Fruit fly (Drosophila melanogaster): ENCODE data around the gene Usp14.

The Usp14 gene

dm6 chr2L:10314327-10315210 is at the start of gene Usp14, which contains the start of gene CG4972:
Gene Usp14, minus strand, starts transcription at chr2L:10314396.
Gene CG4972, plus strand, starts transcription at chr2L:10314792.
- TF ChIP-seq noc (tag; optimal IDR thresholded peaks at IDR 0.05), result no peak

- no peak for TF ChIP-seq noc (tag; optimal IDR thresholded peaks at IDR 0.05)
Measured at dm6 chr2L:10362408-10363067, 48.3 kb upstream of the Usp14 start, which contains the start of the genes Cand1 and pim. Gene Cand1, minus strand, starts transcription at chr2L:10362707. Gene pim, plus strand, starts transcription at chr2L:10362989.

- no peak for TF ChIP-seq noc (tag; optimal IDR thresholded peaks at IDR 0.05)
Measured at dm6 chr2L:10356508-10356907, 42.3 kb upstream of the Usp14 start, which contains the start of the genes CtsL4 and ClpP. Gene CtsL4, minus strand, starts transcription at chr2L:10356597. Gene ClpP, plus strand, starts transcription at chr2L:10356795.

DNA sequence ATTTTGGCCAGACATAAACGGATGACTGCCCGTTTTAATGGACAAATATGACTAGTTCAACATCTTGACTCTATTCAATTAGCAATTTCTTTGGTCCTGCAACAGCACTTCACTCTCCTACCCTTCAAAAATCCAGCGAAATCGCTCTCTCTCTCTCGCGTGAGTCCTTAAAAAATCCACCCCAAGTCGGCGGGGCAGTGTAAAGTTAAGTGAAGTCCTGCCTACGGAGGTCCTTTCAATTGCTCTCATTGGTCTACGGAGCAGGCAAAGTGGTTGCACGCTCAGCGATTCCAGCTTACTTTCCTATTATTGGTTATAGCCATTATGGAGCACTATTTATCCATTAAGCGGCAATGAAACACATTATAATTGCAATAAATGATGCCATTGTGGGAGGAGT is 39.7 kb upstream of the Usp14 start, which contains the start of gene CG34367:
CG34367 (minus strand) TSS at position 35 of the 400 bp plus-strand sequence.
- TF ChIP-seq noc (tag; optimal IDR thresholded peaks at IDR 0.05), result no peak

DNA sequence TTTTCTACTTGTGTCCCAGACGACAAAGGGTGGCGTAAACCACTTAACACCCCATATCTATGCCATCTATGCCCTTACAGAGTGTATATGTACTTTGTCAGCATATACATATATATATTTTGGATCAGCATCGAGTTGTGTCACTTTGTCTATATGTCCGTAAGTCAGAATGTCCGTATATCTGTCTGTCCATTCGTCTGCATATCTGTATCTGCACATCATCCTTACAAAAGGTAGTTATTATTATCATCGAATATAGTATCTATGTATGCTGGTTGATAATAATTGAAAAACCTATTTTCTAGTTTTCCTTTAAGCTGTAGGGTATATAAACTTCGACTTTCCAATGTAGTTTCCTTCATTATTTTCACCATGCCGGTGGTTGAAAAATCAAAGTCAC is 36.9 kb upstream of the Usp14 start:
- TF ChIP-seq noc (tag; optimal IDR thresholded peaks at IDR 0.05), result no peak

DNA sequence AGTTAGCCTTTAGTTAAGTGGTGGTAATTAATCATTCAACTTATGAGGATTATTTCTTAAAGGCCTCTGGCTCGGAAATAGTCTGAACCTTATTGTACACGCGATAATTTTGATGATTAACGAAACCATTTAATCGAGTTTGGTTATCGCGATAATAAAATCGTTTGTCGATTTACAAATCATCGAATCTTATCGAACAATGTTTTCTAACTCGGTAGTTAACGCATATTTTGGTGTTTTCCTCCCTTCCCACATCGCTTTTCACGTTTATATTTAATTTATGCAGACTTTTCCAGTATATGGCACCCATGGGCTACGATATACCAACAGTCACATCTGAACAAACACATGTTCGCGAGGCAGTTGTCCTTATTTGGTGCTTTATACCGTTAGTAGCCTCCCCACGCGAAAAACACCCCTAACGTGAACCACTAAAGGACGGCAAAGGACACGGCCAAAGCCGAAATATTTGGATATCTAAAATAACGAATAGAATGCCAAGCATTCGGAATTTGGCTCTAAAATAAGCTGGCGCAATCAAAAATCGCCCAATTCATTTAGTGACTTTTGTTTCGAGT is 29.9 kb upstream of the Usp14 start, which contains the start of gene Frmd5:
Frmd5 (plus strand) TSS at position 414 of the 578 bp plus-strand sequence.
- no peak for TF ChIP-seq noc (tag; optimal IDR thresholded peaks at IDR 0.05)

DNA sequence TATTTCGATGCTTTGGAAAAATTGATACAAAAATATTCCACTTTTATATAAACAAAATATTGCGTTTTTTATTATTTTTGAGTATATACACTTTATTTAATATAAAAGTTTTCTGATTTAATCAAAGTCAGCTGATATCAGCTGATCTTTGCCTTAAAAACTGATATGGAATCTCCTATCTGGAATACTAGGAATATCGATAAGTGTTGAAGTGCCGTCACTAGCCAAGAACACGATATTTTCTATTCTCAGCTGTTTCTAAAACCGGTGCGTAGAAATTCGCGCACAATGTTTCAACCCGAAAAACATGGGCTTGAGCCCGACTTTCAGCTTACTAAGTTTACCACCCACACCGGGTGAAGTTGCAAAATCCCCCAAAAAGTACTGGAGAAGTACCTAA is 28.3 kb upstream of the Usp14 start, which contains the start of gene Sps2:
Sps2 (plus strand) TSS at position 124 of the 400 bp plus-strand sequence.
- no peak for TF ChIP-seq noc (tag; optimal IDR thresholded peaks at IDR 0.05)

DNA sequence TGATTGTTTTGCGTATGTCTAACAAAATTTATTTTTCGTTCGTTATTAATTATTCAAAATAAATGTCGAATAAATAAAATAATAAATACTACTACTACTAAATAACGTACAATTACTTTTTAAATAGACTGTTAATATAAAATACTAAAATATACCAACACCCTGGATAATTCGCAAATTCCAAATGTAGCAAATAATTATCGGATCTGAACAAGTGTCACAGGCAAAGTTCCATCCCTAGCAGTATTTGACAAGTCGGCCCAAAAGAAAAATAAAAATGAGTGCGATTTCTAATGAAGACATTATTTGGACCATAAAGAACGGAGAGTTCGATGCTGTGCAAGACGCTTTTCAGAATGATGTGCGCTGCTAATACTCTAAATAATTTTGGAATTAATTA is 27.2 kb upstream of the Usp14 start, which contains the start of gene CG31715:
CG31715 (plus strand) TSS at position 212 of the 400 bp plus-strand sequence.
- TF ChIP-seq noc (tag; optimal IDR thresholded peaks at IDR 0.05), result peak; percentile 14

DNA sequence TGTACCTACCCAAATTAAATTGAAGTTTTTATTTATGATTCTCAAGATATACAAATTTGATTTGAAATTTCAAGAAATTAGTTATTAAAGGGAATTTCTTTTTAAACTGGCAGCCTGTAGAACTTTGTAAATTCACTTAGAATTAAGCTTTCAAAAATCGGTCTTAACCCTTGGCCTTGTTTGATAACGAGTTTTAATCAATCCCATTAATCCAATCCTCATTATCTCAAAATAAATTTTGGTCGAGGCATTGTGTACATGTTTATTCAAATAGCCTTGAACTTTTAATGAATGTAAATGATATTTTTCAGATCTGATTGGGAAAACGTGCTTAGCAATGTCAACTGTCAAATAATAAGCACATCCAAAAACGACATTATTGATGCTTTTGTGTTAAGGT is 25.6 kb upstream of the Usp14 start:
- no peak for TF ChIP-seq noc (tag; optimal IDR thresholded peaks at IDR 0.05)

DNA sequence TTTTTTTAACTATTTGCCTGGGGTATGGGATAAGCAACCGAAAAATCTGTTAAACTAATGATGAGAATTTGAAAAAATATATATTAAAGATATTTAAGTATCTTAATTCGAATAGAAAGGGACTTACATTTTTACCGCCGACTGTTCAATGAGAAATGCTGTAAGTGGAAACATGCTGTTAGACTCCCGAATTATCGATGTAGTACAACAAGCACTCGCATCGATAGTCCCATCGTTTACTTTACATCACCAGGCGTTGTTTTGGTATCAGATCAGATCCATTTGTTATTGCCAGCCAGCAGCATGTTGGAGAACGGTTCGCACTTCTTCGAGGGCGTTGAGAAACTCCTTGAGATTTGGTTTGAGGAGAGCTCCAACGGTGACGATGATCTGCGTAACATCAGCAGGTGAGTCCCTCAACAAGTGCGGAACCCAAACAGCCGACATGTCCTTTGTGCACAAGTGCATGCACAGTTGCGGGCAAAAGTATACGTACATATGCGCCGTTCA is 25.1 kb upstream of the Usp14 start, which contains the start of gene SamDC:
SamDC (plus strand) TSS at position 246 of the 510 bp plus-strand sequence.
- TF ChIP-seq noc (tag; optimal IDR thresholded peaks at IDR 0.05), result no peak

- TF ChIP-seq noc (tag; optimal IDR thresholded peaks at IDR 0.05), result peak; percentile 89
Measured at dm6 chr2L:10334854-10335277, 20.7 kb upstream of the Usp14 start.

- no peak for TF ChIP-seq noc (tag; optimal IDR thresholded peaks at IDR 0.05)
Measured at dm6 chr2L:10334213-10334612, 20.0 kb upstream of the Usp14 start.

DNA sequence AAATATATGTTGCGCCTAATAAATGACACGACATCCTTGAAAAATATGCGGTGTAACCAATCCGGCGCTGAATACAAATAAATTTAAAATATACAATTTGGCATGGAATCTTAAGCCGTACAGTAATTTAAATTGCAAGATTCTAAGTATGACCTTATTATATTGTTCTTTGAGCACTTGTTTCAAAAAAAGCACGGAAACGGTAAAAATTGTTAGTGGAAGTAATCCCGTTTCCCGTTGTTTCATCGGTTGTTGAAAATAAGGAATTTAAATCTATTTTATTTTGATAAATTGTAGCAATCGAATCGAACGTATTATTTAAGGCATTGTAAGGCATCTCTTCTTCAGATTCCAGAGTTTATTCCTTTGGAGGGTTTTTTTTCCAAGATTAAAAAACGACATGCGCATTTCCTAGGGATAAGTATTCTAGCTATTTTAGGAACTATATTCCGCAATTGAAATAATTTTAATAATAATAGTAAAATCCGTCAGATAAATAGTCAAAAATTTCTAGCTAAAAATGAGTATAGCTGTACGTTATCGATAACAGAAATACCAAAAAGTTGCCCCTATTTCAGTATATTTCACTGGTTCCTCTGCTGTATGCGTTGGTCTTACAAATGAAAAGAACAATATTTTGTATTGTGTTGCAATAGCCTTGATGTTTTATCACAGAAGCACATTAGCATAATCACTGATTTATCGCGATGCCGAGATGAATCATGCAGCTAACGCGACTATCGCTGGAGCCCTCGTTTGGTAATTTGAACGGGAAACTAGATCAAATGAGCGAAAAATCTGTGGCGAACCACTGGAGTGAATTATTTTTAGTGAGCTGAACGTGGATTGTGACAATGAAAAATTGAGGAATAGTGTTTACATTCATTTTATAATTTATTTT is 19.1 kb upstream of the Usp14 start, which contains the start of gene GATAd:
GATAd (plus strand) TSS at position 644 of the 901 bp plus-strand sequence.
- no peak for TF ChIP-seq noc (tag; optimal IDR thresholded peaks at IDR 0.05)

dm6 chr2L:10331066-10331847 is 17.1 kb upstream of the Usp14 start, which contains the start of the genes Schip1 and Cox10:
Gene Schip1, minus strand, starts transcription at chr2L:10331116.
Gene Cox10, plus strand, starts transcription at chr2L:10331471.
- TF ChIP-seq noc (tag; optimal IDR thresholded peaks at IDR 0.05), result no peak

Measured in whole organism, larva.